Fruit fly (Drosophila melanogaster): Measurements from ENCODE around the gene CG10472.

Gene CG10472

dm6 chr3L:6050230-6050807, 12.4 kb downstream of the CG10472 start, which contains the start of gene Jon65Aiii:
Gene Jon65Aiii (plus strand): TSS chr3L:6050757.
- TF ChIP-seq mirr (GFP tag; optimal IDR thresholded peaks at IDR 0.05) (peak; percentile 88), GATAe (GFP tag; conservative IDR thresholded peaks at IDR 0.05) (peak; percentile 37; the same call in 1 of the 2 replicates), ara (GFP tag; IDR thresholded peaks at IDR 0.05) (no peak), pb (GFP tag; optimal IDR thresholded peaks at IDR 0.05) (no peak), Elba2 (GFP tag; optimal IDR thresholded peaks at IDR 0.05) (no peak), CG10431 (GFP tag; optimal IDR thresholded peaks at IDR 0.05) (no peak), run (tag; optimal IDR thresholded peaks at IDR 0.05) (peak; percentile 82), sd (tag; optimal IDR thresholded peaks at IDR 0.05) (peak; percentile 18), zen (tag; optimal IDR thresholded peaks at IDR 0.05) (no peak), jumu (GFP tag; optimal IDR thresholded peaks at IDR 0.05) (no peak), CG9932 (GFP tag; IDR thresholded peaks at IDR 0.05) (no peak), nom (GFP tag; optimal IDR thresholded peaks at IDR 0.05) (no peak), HmgZ (tag; optimal IDR thresholded peaks at IDR 0.05) (peak; percentile 6), Nf-YA (GFP tag; IDR thresholded peaks at IDR 0.05) (no peak), sc (optimal IDR thresholded peaks at IDR 0.05) (no peak), sc (GFP tag; optimal IDR thresholded peaks at IDR 0.05) (no peak), zfh2 (GFP tag; optimal IDR thresholded peaks at IDR 0.05) (no peak), Hand (GFP tag; optimal IDR thresholded peaks at IDR 0.05) (no peak), Doc2 (GFP tag; IDR thresholded peaks at IDR 0.05) (no peak), gro (GFP tag; optimal IDR thresholded peaks at IDR 0.05) (peak; percentile 76), exex (tag; optimal IDR thresholded peaks at IDR 0.05) (peak; percentile 99), CG34376 (GFP tag; optimal IDR thresholded peaks at IDR 0.05) (peak; percentile 71), CG18599 (GFP tag; optimal IDR thresholded peaks at IDR 0.05) (peak; percentile 45), tap (tag; optimal IDR thresholded peaks at IDR 0.05) (no peak), Oaz (GFP tag; IDR thresholded peaks at IDR 0.05) (no peak), CG42726 (GFP tag; IDR thresholded peaks at IDR 0.05; ENCODE audit: partially characterized antibody) (no peak), pnt (GFP tag; optimal IDR thresholded peaks at IDR 0.05) (no peak), oc (tag; optimal IDR thresholded peaks at IDR 0.05) (no peak), grn (GFP tag; optimal IDR thresholded peaks at IDR 0.05) (peak; percentile 83), lab (GFP tag; optimal IDR thresholded peaks at IDR 0.05) (peak; percentile 1), cwo (GFP tag; optimal IDR thresholded peaks at IDR 0.05) (peak; percentile 15), Trl (optimal IDR thresholded peaks at IDR 0.05) (no peak), Trl (GFP tag; optimal IDR thresholded peaks at IDR 0.05) (no peak), CG4617 (GFP tag; optimal IDR thresholded peaks at IDR 0.05; ENCODE audit: borderline replicate concordance) (no peak), Hey (tag; optimal IDR thresholded peaks at IDR 0.05) (peak; percentile 99), sug (tag; optimal IDR thresholded peaks at IDR 0.05) (peak; percentile 70), CG5953 (GFP tag; IDR thresholded peaks at IDR 0.05) (no peak)

- TF ChIP-seq CG17361 (GFP tag; IDR thresholded peaks at IDR 0.05) (no peak), CG1792 (GFP tag; optimal IDR thresholded peaks at IDR 0.05) (no peak), E2f2 (GFP tag; IDR thresholded peaks at IDR 0.05) (no peak), CG6175 (GFP tag; IDR thresholded peaks at IDR 0.05) (no peak), CG4820 (GFP tag; optimal IDR thresholded peaks at IDR 0.05) (no peak), CG12299 (tag; optimal IDR thresholded peaks at IDR 0.05) (no peak), exex (tag; optimal IDR thresholded peaks at IDR 0.05) (peak; percentile 97), sima (GFP tag; optimal IDR thresholded peaks at IDR 0.05) (no peak), Hey (tag; optimal IDR thresholded peaks at IDR 0.05) (peak; percentile 74), jing (GFP tag; optimal IDR thresholded peaks at IDR 0.05) (no peak), sc (optimal IDR thresholded peaks at IDR 0.05) (no peak), sc (GFP tag; optimal IDR thresholded peaks at IDR 0.05) (no peak), HmgZ (tag; optimal IDR thresholded peaks at IDR 0.05) (no peak), CG4328 (GFP tag; optimal IDR thresholded peaks at IDR 0.05) (no peak), sna (GFP tag; IDR thresholded peaks at IDR 0.05; ENCODE audit: partially characterized antibody) (no peak), CG34376 (GFP tag; optimal IDR thresholded peaks at IDR 0.05) (peak; percentile 70), CG11723 (GFP tag; optimal IDR thresholded peaks at IDR 0.05) (no peak), Ets65A (GFP tag) (peak; percentile 20), CG7963 (GFP tag; IDR thresholded peaks at IDR 0.05; ENCODE audit: partially characterized antibody) (no peak), tna (GFP tag; IDR thresholded peaks at IDR 0.05; ENCODE audit: partially characterized antibody) (no peak)
Observed at dm6 chr3L:6038720-6039205, 23.9 kb downstream of the CG10472 start, which contains the start of gene Jon65Aiv. Gene Jon65Aiv (plus strand): TSS chr3L:6039155.

Measured in whole organism, embryonic.